Fruit fly (Drosophila melanogaster): ENCODE results near the gene Brd8.
A peak's percentile ranks its signal among the peaks of the same experiment; 100 is the strongest.

Brd8 gene

DNA sequence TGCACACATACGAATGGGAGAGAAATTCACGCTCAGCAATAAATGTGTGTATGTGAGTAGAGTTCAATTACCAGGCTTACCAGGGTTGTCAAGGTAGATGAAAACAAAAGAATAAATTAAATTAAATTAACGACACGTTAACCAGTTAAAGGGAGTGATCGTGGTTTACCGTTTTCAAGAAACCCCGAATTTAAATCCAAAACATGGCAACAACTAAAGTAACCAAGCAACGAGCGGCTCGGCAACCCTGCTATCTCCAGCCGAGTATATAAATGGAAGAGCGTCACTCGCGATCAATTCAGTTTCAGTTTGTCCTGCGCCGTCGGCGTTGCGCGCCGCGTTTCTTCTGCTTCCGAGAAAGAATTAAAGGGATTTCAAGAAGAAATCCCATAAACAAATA, 9.0 kb upstream of the Brd8 start (continued):
- TF ChIP-seq dpn (GFP tag; optimal IDR thresholded peaks at IDR 0.05) (peak; percentile 99), CG1529 (GFP tag; optimal IDR thresholded peaks at IDR 0.05) (peak; percentile 99), CG10431 (GFP tag; optimal IDR thresholded peaks at IDR 0.05) (peak; percentile 98), CG31388 (GFP tag; optimal IDR thresholded peaks at IDR 0.05) (peak; percentile 98), CG15073 (GFP tag; optimal IDR thresholded peaks at IDR 0.05) (peak; percentile 92), sisA (GFP tag; IDR thresholded peaks at IDR 0.05) (peak; percentile 98), CG34224 (GFP tag; IDR thresholded peaks at IDR 0.05; ENCODE audit: partially characterized antibody) (peak; percentile 25; the same call in 1 of the 3 replicates), otp (GFP tag; IDR thresholded peaks at IDR 0.05) (peak; percentile 100), CG9609 (GFP tag; optimal IDR thresholded peaks at IDR 0.05) (peak; percentile 99), cg (GFP tag; optimal IDR thresholded peaks at IDR 0.05) (peak; percentile 85), NFAT (GFP tag; IDR thresholded peaks at IDR 0.05) (peak; percentile 99), CG16779 (GFP tag; IDR thresholded peaks at IDR 0.05) (peak; percentile 99), tx (GFP tag; optimal IDR thresholded peaks at IDR 0.05) (peak; percentile 98), run (tag; optimal IDR thresholded peaks at IDR 0.05) (peak; percentile 98), Atf6 (GFP tag; IDR thresholded peaks at IDR 0.05) (peak; percentile 99), ap (GFP tag; IDR thresholded peaks at IDR 0.05) (peak; percentile 99), CG2199 (GFP tag; IDR thresholded peaks at IDR 0.05) (peak; percentile 99), CG12942 (GFP tag; optimal IDR thresholded peaks at IDR 0.05) (peak; percentile 98), grn (GFP tag; optimal IDR thresholded peaks at IDR 0.05) (peak; percentile 94), CG3726 (GFP tag; IDR thresholded peaks at IDR 0.05) (peak; percentile 99), vfl (GFP tag; optimal IDR thresholded peaks at IDR 0.05) (peak; percentile 99), lilli (GFP tag; optimal IDR thresholded peaks at IDR 0.05) (peak; percentile 100), CG13296 (GFP tag; optimal IDR thresholded peaks at IDR 0.05) (peak; percentile 99), CG4360 (GFP tag; IDR thresholded peaks at IDR 0.05) (peak; percentile 94), CG10979 (tag; optimal IDR thresholded peaks at IDR 0.05) (peak; percentile 100), fu2 (GFP tag; optimal IDR thresholded peaks at IDR 0.05) (peak; percentile 97), CG13287 (GFP tag; IDR thresholded peaks at IDR 0.05; ENCODE audit: partially characterized antibody) (peak; percentile 31; the same call in 1 of the 2 replicates), CG4730 (GFP tag; IDR thresholded peaks at IDR 0.05) (peak; percentile 98), oc (tag; optimal IDR thresholded peaks at IDR 0.05) (peak; percentile 99), D19A (tag; optimal IDR thresholded peaks at IDR 0.05) (peak; percentile 98), ranshi (GFP tag; IDR thresholded peaks at IDR 0.05) (peak; percentile 99), pnt (GFP tag; optimal IDR thresholded peaks at IDR 0.05) (peak; percentile 98), bsh (GFP tag; optimal IDR thresholded peaks at IDR 0.05) (peak; percentile 99 to 100), Eip74EF (GFP tag; optimal IDR thresholded peaks at IDR 0.05) (peak in 1 of 2 experiments; percentile 99), nerfin-1 (tag; optimal IDR thresholded peaks at IDR 0.05) (peak; percentile 98), al (GFP tag; IDR thresholded peaks at IDR 0.05) (peak; percentile 98), lbe (GFP tag; optimal IDR thresholded peaks at IDR 0.05) (peak; percentile 99), klu (GFP tag; IDR thresholded peaks at IDR 0.05) (peak; percentile 95), h (optimal IDR thresholded peaks at IDR 0.05) (no peak), gsb-n (tag; optimal IDR thresholded peaks at IDR 0.05) (peak; percentile 100), CG16813 (GFP tag; IDR thresholded peaks at IDR 0.05; ENCODE audit: partially characterized antibody) (no peak), Lhr (GFP tag; optimal IDR thresholded peaks at IDR 0.05) (peak; percentile 99), HmgD (GFP tag; optimal IDR thresholded peaks at IDR 0.05) (peak; percentile 98), kni (GFP tag; optimal IDR thresholded peaks at IDR 0.05) (peak; percentile 98), Gug (GFP tag; IDR thresholded peaks at IDR 0.05) (peak; percentile 98), Hand (GFP tag; optimal IDR thresholded peaks at IDR 0.05) (peak; percentile 99), hth (optimal IDR thresholded peaks at IDR 0.05) (no peak), ham (GFP tag; IDR thresholded peaks at IDR 0.05) (peak; percentile 95), zen2 (GFP tag; IDR thresholded peaks at IDR 0.05; ENCODE audit: partially characterized antibody) (no peak), CG2889 (GFP tag; IDR thresholded peaks at IDR 0.05) (peak; percentile 99), Meics (GFP tag; optimal IDR thresholded peaks at IDR 0.05) (peak; percentile 99)
